Worm (Caenorhabditis elegans) whole organism, L2 larva: ENCODE results near the gene C17F4.3.
"Not testable (repeated sequence)": the region's sequence is repeated elsewhere in the genome, so short reads cannot be mapped to it uniquely, and the experiment has no call there.

Experiments
- C34F6.9 ChIP-seq: fragments of 150-350 bp; optimal IDR thresholded peaks from 2 replicates; lab custom pipeline; 2014; ENCODE audit warnings: missing biosample characterization, missing genetic modification characterization
- ZK546.5 ChIP-seq: sonication (generic microtip); optimal IDR thresholded peaks from 2 replicates; lab custom pipeline; 2017; ENCODE audit warnings: missing biosample characterization, missing genetic modification characterization
- alr-1 ChIP-seq: fragments of 150-350 bp; optimal IDR thresholded peaks from 2 replicates; lab custom pipeline; 2014; ENCODE audit warnings: missing biosample characterization, missing genetic modification characterization
- aly-2 ChIP-seq: fragments of 150-350 bp; optimal IDR thresholded peaks from 2 replicates; lab custom pipeline; 2014; ENCODE audit warnings: missing biosample characterization, missing genetic modification characterization
- ama-1 ChIP-seq: fragments of 150-350 bp; optimal IDR thresholded peaks from 2 replicates; lab custom pipeline; 2018; ENCODE audit warnings: inconsistent platforms
- blmp-1 ChIP-seq: sonication (generic microtip); optimal IDR thresholded peaks from 2 replicates; lab custom pipeline; 2017; ENCODE audit warnings: missing genetic modification characterization, mild to moderate bottlenecking, missing compliant biosample characterization, antibody characterized with exemption, moderate library complexity; ENCODE audit not compliant: insufficient read depth
- ceh-82 ChIP-seq: fragments of 150-350 bp; optimal IDR thresholded peaks from 2 replicates; lab custom pipeline; 2014; ENCODE audit warnings: missing biosample characterization, missing genetic modification characterization
- crh-2 ChIP-seq: sonication (generic microtip); optimal IDR thresholded peaks from 2 replicates; lab custom pipeline; 2017; ENCODE audit warnings: missing biosample characterization, missing genetic modification characterization
- dmd-4 ChIP-seq: sonication (generic microtip); optimal IDR thresholded peaks from 2 replicates; lab custom pipeline; 2017; ENCODE audit warnings: missing biosample characterization, missing genetic modification characterization
- egl-27 ChIP-seq: sonication (generic microtip); optimal IDR thresholded peaks from 3 replicates; lab custom pipeline; 2017; ENCODE audit warnings: missing biosample characterization, missing genetic modification reagents, missing genetic modification characterization
- elt-3 ChIP-seq: sonication (generic microtip); optimal IDR thresholded peaks from 2 replicates; lab custom pipeline; 2017; ENCODE audit warnings: missing biosample characterization, missing genetic modification characterization
- fos-1 ChIP-seq: fragments of 150-350 bp; optimal IDR thresholded peaks from 2 replicates; lab custom pipeline; 2014; ENCODE audit warnings: missing biosample characterization, missing genetic modification characterization
- lin-11 ChIP-seq: fragments of 150-350 bp; sonication (generic microtip); optimal IDR thresholded peaks from 2 replicates; lab custom pipeline; 2014; ENCODE audit warnings: missing biosample characterization, missing genetic modification characterization, inconsistent platforms, mixed read lengths
- lin-13 ChIP-seq: fragments of 150-350 bp; optimal IDR thresholded peaks from 2 replicates; lab custom pipeline; 2014; ENCODE audit warnings: missing biosample characterization, missing genetic modification reagents, missing genetic modification characterization
- lin-39 ChIP-seq: fragments of 150-350 bp; optimal IDR thresholded peaks from 2 replicates; lab custom pipeline; 2014; ENCODE audit warnings: missing biosample characterization, missing genetic modification reagents, missing genetic modification characterization
- lsy-2 ChIP-seq, 2 experiments: fragments of 150-350 bp in 1 of 2; sonication (generic microtip) in 1 of 2; optimal IDR thresholded peaks; 2 replicates each; lab custom pipeline; 2014 to 2017; ENCODE audit warnings: missing biosample characterization in 2 of 2, missing genetic modification characterization in 2 of 2
- mab-5 ChIP-seq: fragments of 150-350 bp; optimal IDR thresholded peaks from 2 replicates; lab custom pipeline; 2014; ENCODE audit warnings: missing biosample characterization, missing genetic modification characterization
- mdl-1 ChIP-seq, 2 experiments: fragments of 150-350 bp in 1 of 2; sonication (generic microtip) in 1 of 2; optimal IDR thresholded peaks; 2 replicates each; lab custom pipeline; 2017; ENCODE audit warnings: missing biosample characterization in 2 of 2, missing genetic modification characterization in 2 of 2
- nhr-10 ChIP-seq: sonication (generic microtip); optimal IDR thresholded peaks from 2 replicates; lab custom pipeline; 2017; ENCODE audit warnings: missing biosample characterization, missing genetic modification characterization
- nhr-129 ChIP-seq: fragments of 150-350 bp; optimal IDR thresholded peaks from 2 replicates; lab custom pipeline; 2014; ENCODE audit warnings: missing biosample characterization, missing genetic modification characterization
- nhr-21 ChIP-seq: fragments of 150-350 bp; optimal IDR thresholded peaks from 2 replicates; lab custom pipeline; 2014; ENCODE audit warnings: missing biosample characterization, missing genetic modification characterization
- nhr-237 ChIP-seq: fragments of 150-350 bp; optimal IDR thresholded peaks from 2 replicates; lab custom pipeline; 2014; ENCODE audit warnings: missing biosample characterization, missing genetic modification characterization
- nhr-25 ChIP-seq: fragments of 150-350 bp; sonication (generic microtip); optimal IDR thresholded peaks from 3 replicates; lab custom pipeline; 2014; ENCODE audit warnings: missing biosample characterization, missing genetic modification characterization
- nhr-77 ChIP-seq: fragments of 150-350 bp; optimal IDR thresholded peaks from 2 replicates; lab custom pipeline; 2014; ENCODE audit warnings: missing biosample characterization, missing genetic modification characterization
- sem-4 ChIP-seq: fragments of 150-350 bp; optimal IDR thresholded peaks from 2 replicates; lab custom pipeline; 2014; ENCODE audit warnings: missing biosample characterization, missing genetic modification reagents, missing genetic modification characterization
- skn-1 ChIP-seq: sonication (generic microtip); optimal IDR thresholded peaks from 2 replicates; lab custom pipeline; 2017; ENCODE audit warnings: missing biosample characterization, missing genetic modification characterization
- sma-3 ChIP-seq: sonication (generic microtip); optimal IDR thresholded peaks from 2 replicates; lab custom pipeline; 2016; ENCODE audit warnings: missing genetic modification reagents, missing genetic modification characterization, missing compliant biosample characterization
- snpc-4 ChIP-seq: fragments of 150-350 bp; optimal IDR thresholded peaks from 2 replicates; lab custom pipeline; 2014; ENCODE audit warnings: missing biosample characterization, missing genetic modification characterization
- unc-55 ChIP-seq: fragments of 150-350 bp; sonication (generic microtip); optimal IDR thresholded peaks from 3 replicates; lab custom pipeline; 2014; ENCODE audit warnings: missing biosample characterization, missing genetic modification reagents, missing genetic modification characterization
- zag-1 ChIP-seq: fragments of 150-350 bp; optimal IDR thresholded peaks from 2 replicates; lab custom pipeline; 2014; ENCODE audit warnings: missing biosample characterization, missing genetic modification characterization
- ztf-1 ChIP-seq: fragments of 200-800 bp; sonication (Bioruptor generic); conservative IDR thresholded peaks from 2 replicates; pipeline ENCODE4 v1.3.6; 2022; ENCODE audit warnings: missing genetic modification characterization, missing compliant biosample characterization
- ztf-4 ChIP-seq: fragments of 150-350 bp; optimal IDR thresholded peaks from 2 replicates; lab custom pipeline; 2014; ENCODE audit warnings: missing biosample characterization, missing genetic modification characterization

The C17F4.3 gene

ce11 chrII:3208679-3209078 lies 31.6 kb upstream of the C17F4.3 start, which contains the start of gene sdz-35:
Gene sdz-35 (minus strand): TSS chrII:3208779.
- no peak for TF ChIP-seq ama-1 (lab: Kevin White, UChicago)
- no peak for TF ChIP-seq dmd-4
- TF ChIP-seq sma-3 (GFP tag; lab: Kevin White, UChicago) = no peak
- no peak for TF ChIP-seq crh-2 (tag; lab: Kevin White, UChicago)
- TF ChIP-seq ZK546.5 (tag; lab: Kevin White, UChicago) = no peak
- TF ChIP-seq lin-13 (GFP tag; lab: Kevin White, UChicago) = no peak

- TF ChIP-seq skn-1 (tag; lab: Kevin White, UChicago) (no peak), C34F6.9 (tag; lab: Kevin White, UChicago) (peak; percentile 80), snpc-4 (no peak), lin-11 (tag; lab: Kevin White, UChicago) (no peak), sem-4 (tag; lab: Kevin White, UChicago) (no peak), ama-1 (lab: Kevin White, UChicago) (peak; percentile 15), fos-1 (tag; lab: Kevin White, UChicago) (peak; percentile 10), unc-55 (GFP tag; lab: Kevin White, UChicago) (peak; percentile 43), blmp-1 (tag; lab: Kevin White, UChicago) (no peak), lin-13 (GFP tag; lab: Kevin White, UChicago) (no peak), mab-5 (tag; lab: Kevin White, UChicago) (no peak), lsy-2 (tag; optimal IDR thresholded peaks at IDR 0.05; lab: Kevin White, UChicago) (peak in 1 of 2 experiments; percentile 61)
Observed at ce11 chrII:3209251-3209650, 31.1 kb upstream of the C17F4.3 start, which contains the start of gene ZC239.6. Gene ZC239.6 (plus strand): TSS chrII:3209631.

- TF ChIP-seq lin-39 (tag; lab: Kevin White, UChicago) (no peak), ceh-82 (tag; lab: Kevin White, UChicago) (no peak), nhr-21 (tag; lab: Kevin White, UChicago) (no peak), nhr-10 (tag; lab: Kevin White, UChicago) (no peak), crh-2 (tag; lab: Kevin White, UChicago) (no peak), mab-5 (tag; lab: Kevin White, UChicago) (no peak), elt-3 (no peak), ztf-1 (GFP tag; lab: Robert Waterston, UW) (no peak), egl-27 (tag; lab: Kevin White, UChicago) (no peak), ZK546.5 (tag; lab: Kevin White, UChicago) (no peak)
Observed at ce11 chrII:3210365-3210764, 29.9 kb upstream of the C17F4.3 start, which contains the start of gene ZC239.5. Gene ZC239.5 (plus strand): TSS chrII:3210665.

- TF ChIP-seq alr-1 (tag; lab: Kevin White, UChicago) (no peak), fos-1 (tag; lab: Kevin White, UChicago) (no peak), snpc-4 (no peak), aly-2 (no peak), nhr-129 (tag; lab: Kevin White, UChicago) (no peak), skn-1 (tag; lab: Kevin White, UChicago) (no peak), nhr-25 (tag; lab: Kevin White, UChicago) (no peak), egl-27 (tag; lab: Kevin White, UChicago) (no peak), mdl-1 (tag; optimal IDR thresholded peaks at IDR 0.05; lab: Kevin White, UChicago) (no peak), ZK546.5 (tag; lab: Kevin White, UChicago) (no peak), nhr-10 (tag; lab: Kevin White, UChicago) (no peak), sma-3 (GFP tag; lab: Kevin White, UChicago) (no peak), nhr-77 (no peak), lin-39 (tag; lab: Kevin White, UChicago) (no peak), nhr-237 (tag; lab: Kevin White, UChicago) (no peak), ztf-4 (no peak)
Observed at ce11 chrII:3213898-3214297, 26.4 kb upstream of the C17F4.3 start, which contains the start of gene ZC239.4. Gene ZC239.4 (plus strand): TSS chrII:3214198.

ce11 chrII:3215762-3216161 lies 24.5 kb upstream of the C17F4.3 start, which contains the start of gene ZC239.3:
Gene ZC239.3 (plus strand): TSS chrII:3216062.
- not testable (repeated sequence) for TF ChIP-seq ceh-82 (tag; lab: Kevin White, UChicago); fos-1 (tag; lab: Kevin White, UChicago); zag-1
